Fruit fly (Drosophila melanogaster) whole organism, wandering third instar larva: Measurements from ENCODE around the gene ru.

ENCODE experiments used
- Hr78 ChIP-seq: fragments of >200 bp; optimal IDR thresholded peaks from 2 replicates; lab custom pipeline; 2017; ENCODE audit warnings: missing biosample characterization, missing genetic modification characterization
- Vsx2 ChIP-seq: fragments of 200-300, 225-300 bp; sonication (Bioruptor generic); optimal IDR thresholded peaks from 2 replicates; lab custom pipeline; 2018; ENCODE audit warnings: missing biosample characterization, missing genetic modification characterization; ENCODE audit not compliant: partially characterized antibody

- no peak for TF ChIP-seq Vsx2 (GFP tag; lab: Kevin White, UChicago)
- no peak for TF ChIP-seq Hr78 (GFP tag; lab: Kevin White, UChicago)
Observed at dm6 chr3L:1331542-1331941, 38.9 kb upstream of the ru start, which contains the start of gene msd1.
